Worm (Caenorhabditis elegans) whole organism, late embryonic: ENCODE measurements around the gene F34D10.8.
A peak's percentile ranks its signal among the peaks of the same experiment; 100 is the strongest.

ENCODE experiments used
- C38D4.7 ChIP-seq: fragments of 200-800 bp; sonication (Bioruptor generic); optimal IDR thresholded peaks from 2 replicates; lab custom pipeline; 2018; ENCODE audit warnings: mild to moderate bottlenecking, missing genetic modification characterization, moderate library complexity, missing compliant biosample characterization
- F13H6.1 ChIP-seq: sonication (generic microtip); optimal IDR thresholded peaks from 2 replicates; lab custom pipeline; 2016; ENCODE audit warnings: missing genetic modification characterization, missing compliant biosample characterization
- K02D7.2 ChIP-seq: sonication (generic microtip); optimal IDR thresholded peaks from 2 replicates; lab custom pipeline; 2017; ENCODE audit warnings: mild to moderate bottlenecking, missing genetic modification characterization, missing compliant biosample characterization
- K09A11.1 ChIP-seq: sonication (generic microtip); optimal IDR thresholded peaks from 2 replicates; lab custom pipeline; 2017; ENCODE audit warnings: antibody characterized with exemption, mild to moderate bottlenecking, missing genetic modification characterization, missing compliant biosample characterization; ENCODE audit not compliant: insufficient read depth
- Y22D7AL.16 ChIP-seq: sonication (generic microtip); optimal IDR thresholded peaks from 2 replicates; lab custom pipeline; 2016; ENCODE audit warnings: missing genetic modification characterization, missing compliant biosample characterization
- ahr-1 ChIP-seq: sonication (generic microtip); optimal IDR thresholded peaks from 2 replicates; lab custom pipeline; 2016; ENCODE audit warnings: missing genetic modification characterization, missing compliant biosample characterization
- ama-1 ChIP-seq: fragments of 150-350 bp; optimal IDR thresholded peaks from 2 replicates; lab custom pipeline; 2014
- ceh-19 ChIP-seq: fragments of 200-800 bp; sonication (Bioruptor generic); optimal IDR thresholded peaks from 2 replicates; lab custom pipeline; 2018; ENCODE audit warnings: mild to moderate bottlenecking, missing genetic modification characterization, missing compliant biosample characterization
- ceh-24 ChIP-seq: sonication (generic microtip); optimal IDR thresholded peaks from 2 replicates; lab custom pipeline; 2016; ENCODE audit warnings: mild to moderate bottlenecking, missing genetic modification characterization, missing compliant biosample characterization
- ceh-31 ChIP-seq: sonication (generic microtip); optimal IDR thresholded peaks from 2 replicates; lab custom pipeline; 2016; ENCODE audit warnings: missing genetic modification characterization, missing compliant biosample characterization
- ceh-34 ChIP-seq: sonication (generic microtip); optimal IDR thresholded peaks from 2 replicates; lab custom pipeline; 2016; ENCODE audit warnings: mild to moderate bottlenecking, missing genetic modification characterization, missing compliant biosample characterization
- ceh-45 ChIP-seq: fragments of 200-800 bp; sonication (Bioruptor generic); IDR thresholded peaks from 2 replicates; pipeline ENCODE4 v1.3.6; 2022; ENCODE audit warnings: missing genetic modification reagents, missing genetic modification characterization, missing compliant biosample characterization
- elt-2 ChIP-seq: sonication (generic microtip); optimal IDR thresholded peaks from 2 replicates; lab custom pipeline; 2016; ENCODE audit warnings: missing genetic modification reagents, missing genetic modification characterization, missing compliant biosample characterization
- elt-4 ChIP-seq: sonication (generic microtip); optimal IDR thresholded peaks from 2 replicates; lab custom pipeline; 2016; ENCODE audit warnings: missing genetic modification characterization, missing compliant biosample characterization
- ets-4 ChIP-seq: sonication (generic microtip); optimal IDR thresholded peaks from 2 replicates; lab custom pipeline; 2016; ENCODE audit warnings: missing genetic modification characterization, missing compliant biosample characterization
- fax-1 ChIP-seq: sonication (generic microtip); optimal IDR thresholded peaks from 2 replicates; lab custom pipeline; 2016; ENCODE audit warnings: missing genotype, missing genetic modification characterization, missing compliant biosample characterization
- gmeb-2 ChIP-seq: sonication (generic microtip); optimal IDR thresholded peaks from 2 replicates; lab custom pipeline; 2016; ENCODE audit warnings: missing genetic modification characterization, inconsistent platforms, missing compliant biosample characterization
- hlh-13 ChIP-seq: fragments of 200-800 bp; sonication (Bioruptor generic); optimal IDR thresholded peaks from 2 replicates; lab custom pipeline; 2018; ENCODE audit warnings: mild to moderate bottlenecking, missing genetic modification characterization, missing compliant biosample characterization
- hlh-15 ChIP-seq: sonication (generic microtip); optimal IDR thresholded peaks from 2 replicates; lab custom pipeline; 2016; ENCODE audit warnings: missing genetic modification characterization, missing compliant biosample characterization
- hlh-30 ChIP-seq: sonication (generic microtip); optimal IDR thresholded peaks from 2 replicates; lab custom pipeline; 2017; ENCODE audit warnings: antibody characterized with exemption, missing genetic modification characterization, missing compliant biosample characterization; ENCODE audit not compliant: insufficient read depth
- hlh-6 ChIP-seq: sonication (generic microtip); optimal IDR thresholded peaks from 2 replicates; lab custom pipeline; 2016; ENCODE audit warnings: missing genotype, missing genetic modification characterization, missing compliant biosample characterization
- lim-6 ChIP-seq: sonication (generic microtip); optimal IDR thresholded peaks from 2 replicates; lab custom pipeline; 2016; ENCODE audit warnings: missing genetic modification characterization, missing compliant biosample characterization
- lin-11 ChIP-seq: fragments of 200-800 bp; sonication (Bioruptor generic); optimal IDR thresholded peaks from 2 replicates; lab custom pipeline; 2018; ENCODE audit warnings: mild to moderate bottlenecking, missing genetic modification characterization, missing compliant biosample characterization
- nfya-1 ChIP-seq: sonication (generic microtip); optimal IDR thresholded peaks from 2 replicates; lab custom pipeline; 2017; ENCODE audit warnings: missing genetic modification characterization, mild to moderate bottlenecking, missing compliant biosample characterization, antibody characterized with exemption, moderate library complexity
- npax-4 ChIP-seq: sonication (generic microtip); optimal IDR thresholded peaks from 2 replicates; lab custom pipeline; 2016; ENCODE audit warnings: missing genetic modification characterization, missing compliant biosample characterization
- pag-3 ChIP-seq: sonication (generic microtip); optimal IDR thresholded peaks from 2 replicates; lab custom pipeline; 2016; ENCODE audit warnings: missing compliant biosample characterization, missing genetic modification characterization, borderline replicate concordance
- pat-9 ChIP-seq: fragments of 200-800 bp; sonication (Bioruptor generic); optimal IDR thresholded peaks from 2 replicates; lab custom pipeline; 2018; ENCODE audit warnings: mild to moderate bottlenecking, missing genetic modification characterization, moderate library complexity, missing compliant biosample characterization
- pha-4 ChIP-seq: fragments of 150-350 bp; optimal IDR thresholded peaks from 2 replicates; lab custom pipeline; 2018; ENCODE audit warnings: missing biosample characterization, missing genetic modification reagents, missing genetic modification characterization
- pros-1 ChIP-seq: fragments of 150-350 bp; optimal IDR thresholded peaks from 2 replicates; lab custom pipeline; 2014; ENCODE audit warnings: missing biosample characterization, missing genetic modification reagents, missing genetic modification characterization
- sdc-2 ChIP-seq: sonication (generic microtip); optimal IDR thresholded peaks from 2 replicates; lab custom pipeline; 2016; ENCODE audit warnings: missing genotype, missing genetic modification characterization, missing compliant biosample characterization
- syd-9 ChIP-seq: sonication (generic microtip); optimal IDR thresholded peaks from 2 replicates; lab custom pipeline; 2016; ENCODE audit warnings: mild to moderate bottlenecking, missing genetic modification characterization, moderate library complexity, missing compliant biosample characterization
- tbx-2 ChIP-seq: sonication (generic microtip); optimal IDR thresholded peaks from 2 replicates; lab custom pipeline; 2016; ENCODE audit warnings: missing genetic modification characterization, missing compliant biosample characterization
- tbx-7 ChIP-seq: sonication (generic microtip); optimal IDR thresholded peaks from 2 replicates; lab custom pipeline; 2016; ENCODE audit warnings: missing genotype, missing genetic modification characterization, missing compliant biosample characterization
- ttx-3 ChIP-seq: sonication (generic microtip); optimal IDR thresholded peaks from 2 replicates; lab custom pipeline; 2016; ENCODE audit warnings: missing genetic modification reagents, missing genetic modification characterization, missing compliant biosample characterization
- unc-3 ChIP-seq, 2 experiments: fragments of 200-800 bp in 1 of 2; sonication (Bioruptor generic) in 1 of 2; sonication (generic microtip) in 1 of 2; conservative IDR thresholded peaks in 1 of 2; optimal IDR thresholded peaks in 1 of 2; 2 replicates each; pipeline versions ENCODE4 v1.3.6 to Lab custom; 2016 to 2022; ENCODE audit warnings: missing compliant biosample characterization in 2 of 2, missing genetic modification characterization in 2 of 2, missing genetic modification reagents in 1 of 2
- unc-42 ChIP-seq: sonication (generic microtip); optimal IDR thresholded peaks from 2 replicates; lab custom pipeline; 2016; ENCODE audit warnings: missing genotype, missing genetic modification characterization, missing compliant biosample characterization
- zip-5 ChIP-seq: sonication (generic microtip); optimal IDR thresholded peaks from 2 replicates; lab custom pipeline; 2016; ENCODE audit warnings: missing genetic modification characterization, missing compliant biosample characterization
- ztf-16 ChIP-seq: sonication (generic microtip); optimal IDR thresholded peaks from 2 replicates; lab custom pipeline; 2017; ENCODE audit warnings: missing genetic modification characterization, missing compliant biosample characterization

F34D10.8 gene

DNA sequence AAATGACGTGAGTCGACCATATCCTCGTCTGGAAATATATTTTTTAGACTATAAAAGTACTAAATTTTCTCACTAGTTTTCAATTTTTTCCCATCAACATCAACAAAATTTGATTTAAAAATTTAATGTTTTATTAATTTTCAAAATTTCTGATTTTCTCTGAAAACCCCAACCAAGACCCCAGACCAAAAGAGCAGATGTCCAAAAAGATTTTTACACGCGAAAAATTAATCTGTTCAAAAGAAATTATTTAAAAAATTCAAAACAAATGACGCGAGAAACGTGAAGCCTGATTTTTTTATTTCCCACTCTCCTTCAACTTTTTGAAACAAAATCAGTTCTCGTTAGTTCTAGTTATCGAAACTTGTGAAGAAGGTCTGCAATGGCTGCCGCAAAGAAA lies at the start of gene F34D10.8:
Gene F34D10.8 (plus strand): TSS at position 301 of the 400 bp plus-strand sequence.
- TF ChIP-seq Y22D7AL.16 (tag; lab: Kevin White, UChicago) (no peak), K02D7.2 (no peak), ets-4 (tag; lab: Kevin White, UChicago) (no peak), hlh-15 (tag; lab: Kevin White, UChicago) (no peak), tbx-2 (no peak), npax-4 (no peak), elt-4 (tag; lab: Kevin White, UChicago) (no peak), ceh-31 (tag; lab: Kevin White, UChicago) (no peak), pros-1 (no peak), ama-1 (lab: Kevin White, UChicago) (no peak), ttx-3 (tag; lab: Kevin White, UChicago) (no peak)

DNA sequence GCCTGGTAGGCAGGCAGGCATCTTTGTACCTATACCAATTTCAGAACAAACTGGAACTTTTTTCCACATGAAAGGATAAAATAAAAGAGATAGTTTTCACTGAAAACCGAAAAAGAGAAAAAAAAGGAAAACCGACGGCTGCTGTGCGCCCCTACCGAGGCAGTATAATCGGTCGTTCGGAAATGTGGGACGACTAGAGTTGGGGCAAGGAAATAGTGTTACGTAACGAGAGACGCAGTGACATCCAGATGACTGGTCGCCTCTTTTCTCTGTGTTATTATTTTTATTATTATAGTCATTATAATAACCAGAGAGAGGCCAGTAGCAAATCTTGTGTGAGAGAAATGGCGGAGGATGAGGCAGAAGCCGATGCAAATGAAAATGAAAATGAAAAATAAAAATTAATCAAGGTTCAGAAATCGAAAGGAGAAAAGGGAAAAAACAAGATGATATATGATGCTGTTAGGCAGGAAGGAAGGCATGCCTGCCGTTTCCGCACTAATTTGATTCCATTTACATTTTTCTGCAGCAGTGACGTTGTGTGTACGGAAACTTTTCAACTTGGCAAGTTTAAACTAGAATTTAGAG lies 49.1 kb upstream of the F34D10.8 start:
- peak; percentile 10 for TF ChIP-seq ceh-31 (tag; lab: Kevin White, UChicago)
- no peak for TF ChIP-seq pha-4 (tag; lab: Kevin White, UChicago)

DNA sequence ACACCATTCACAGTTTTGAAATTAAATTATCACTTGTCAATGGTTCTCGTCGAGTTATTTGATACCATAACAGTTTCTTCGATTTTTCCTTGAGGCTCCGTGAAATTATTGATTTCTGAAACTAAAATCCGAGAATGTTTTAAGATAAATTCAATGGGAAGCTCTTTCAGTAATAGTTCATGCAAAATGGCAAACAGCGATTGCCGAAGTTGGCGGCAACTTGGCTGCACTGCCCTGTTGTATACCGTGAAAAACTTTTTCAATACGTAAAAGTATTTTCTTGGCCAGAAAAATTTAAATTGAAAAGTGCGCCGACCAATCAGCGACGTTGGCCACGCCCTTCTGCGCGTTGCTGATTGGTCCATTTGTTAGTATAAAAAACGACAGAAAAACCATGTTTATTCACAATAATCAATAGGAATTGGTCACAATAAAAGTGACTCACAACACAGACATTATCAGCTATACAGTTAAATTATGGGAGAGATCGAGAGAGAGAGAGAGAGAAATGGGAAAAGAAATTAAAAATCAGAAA lies 47.6 kb upstream of the F34D10.8 start:
- TF ChIP-seq elt-2 (tag; lab: Kevin White, UChicago): no peak
- TF ChIP-seq F13H6.1 (tag; lab: Kevin White, UChicago): no peak
- TF ChIP-seq lim-6 (tag; lab: Kevin White, UChicago): no peak
- peak; percentile 89 for TF ChIP-seq nfya-1 (tag; lab: Kevin White, UChicago)
- TF ChIP-seq elt-4 (tag; lab: Kevin White, UChicago): no peak
- no peak for TF ChIP-seq sdc-2 (tag; lab: Kevin White, UChicago)
- no peak for TF ChIP-seq K02D7.2

DNA sequence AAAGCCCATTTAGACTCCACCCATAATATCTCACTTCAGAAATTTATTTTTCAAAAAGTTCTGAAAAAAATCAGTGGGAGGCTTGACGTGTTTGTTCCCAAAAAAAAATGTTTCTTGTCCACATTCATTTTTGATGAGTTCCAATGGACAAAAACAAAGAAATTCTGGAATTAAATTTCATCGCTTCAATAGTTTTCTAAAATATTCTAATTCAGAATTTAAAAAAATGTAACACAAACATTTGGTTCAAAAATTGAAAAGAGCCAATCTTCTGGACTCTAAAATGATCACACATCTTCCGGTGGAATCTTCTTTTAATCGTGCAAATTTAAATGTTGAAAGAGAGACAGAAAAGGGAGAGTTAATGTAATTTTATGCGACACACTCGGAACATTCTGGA lies 38.1 kb upstream of the F34D10.8 start:
- TF ChIP-seq unc-42 (peak; percentile 6), ceh-45 (GFP tag; lab: Robert Waterston, UW) (no peak), pag-3 (tag; lab: Kevin White, UChicago) (no peak), ceh-24 (tag; lab: Kevin White, UChicago) (no peak), zip-5 (no peak)

DNA sequence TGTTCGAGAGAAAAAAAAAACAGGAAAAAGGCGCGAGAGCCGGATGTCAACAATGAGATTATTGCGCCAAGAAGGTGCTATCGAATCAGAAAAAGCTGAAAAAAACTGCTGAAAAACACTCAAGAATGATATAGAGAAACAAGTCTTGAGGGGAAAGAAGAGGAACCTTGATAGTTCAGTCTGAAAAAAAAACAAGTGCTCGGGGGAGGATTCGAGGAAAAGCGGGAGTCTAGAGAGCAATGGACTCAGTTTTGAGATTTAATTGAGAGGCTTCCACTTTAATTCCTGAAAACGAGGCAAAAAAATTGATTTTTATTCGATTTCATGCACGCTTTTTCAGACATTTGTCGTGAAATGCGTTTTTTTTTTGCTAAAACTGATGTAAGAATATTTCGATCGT lies 36.0 kb upstream of the F34D10.8 start, which contains the start of gene npr-15:
Gene npr-15 (minus strand): TSS at position 101 of the 400 bp plus-strand sequence.
- TF ChIP-seq ceh-34 (tag; lab: Kevin White, UChicago): no peak
- no peak for TF ChIP-seq hlh-13
- no peak for TF ChIP-seq lin-11 (tag; lab: Kevin White, UChicago)
- no peak for TF ChIP-seq ahr-1
- no peak for TF ChIP-seq elt-4 (tag; lab: Kevin White, UChicago)
- TF ChIP-seq tbx-7 (tag; lab: Kevin White, UChicago): no peak
- TF ChIP-seq fax-1 (tag; lab: Kevin White, UChicago): no peak
- TF ChIP-seq C38D4.7 (GFP tag; lab: Kevin White, UChicago): no peak
- no peak for TF ChIP-seq gmeb-2 (tag; lab: Kevin White, UChicago)
- no peak for TF ChIP-seq hlh-30
- no peak for TF ChIP-seq sdc-2 (tag; lab: Kevin White, UChicago)
- TF ChIP-seq K09A11.1 (tag; lab: Kevin White, UChicago): no peak
- TF ChIP-seq ztf-16 (tag; lab: Kevin White, UChicago): no peak
- no peak for TF ChIP-seq ceh-19 (GFP tag; lab: Kevin White, UChicago)
- no peak for TF ChIP-seq pat-9 (tag; lab: Kevin White, UChicago)
- TF ChIP-seq syd-9 (tag; lab: Kevin White, UChicago): no peak
- TF ChIP-seq unc-3 (GFP tag; conservative IDR thresholded peaks at IDR 0.05; lab: Robert Waterston, UW): no peak
- TF ChIP-seq unc-3 (tag; optimal IDR thresholded peaks at IDR 0.05; lab: Kevin White, UChicago): no peak
- TF ChIP-seq hlh-6: no peak
